Fruit fly (Drosophila melanogaster): ENCODE measurements around the gene RhoGAP18B.

dm6 chrX:19160635-19161407, 6.1 kb downstream of the RhoGAP18B start:
- TF ChIP-seq cic (GFP tag; optimal IDR thresholded peaks at IDR 0.05) (no peak), Hr96 (GFP tag; optimal IDR thresholded peaks at IDR 0.05) (no peak), CG5204 (GFP tag; optimal IDR thresholded peaks at IDR 0.05) (no peak), cnc (optimal IDR thresholded peaks at IDR 0.05) (no peak), Mnt (GFP tag; optimal IDR thresholded peaks at IDR 0.05) (no peak), CG7045 (GFP tag; optimal IDR thresholded peaks at IDR 0.05) (no peak), bab1 (GFP tag; optimal IDR thresholded peaks at IDR 0.05) (no peak), toe (GFP tag; optimal IDR thresholded peaks at IDR 0.05) (no peak), CG14711 (tag; optimal IDR thresholded peaks at IDR 0.05) (no peak), CG1620 (GFP tag; optimal IDR thresholded peaks at IDR 0.05) (no peak), ovo (GFP tag; optimal IDR thresholded peaks at IDR 0.05) (no peak), CG7101 (tag; optimal IDR thresholded peaks at IDR 0.05) (no peak)
